Fruit fly (Drosophila melanogaster): ENCODE results near the gene CG10660.

The CG10660 gene

dm6 chr3L:12490418-12491035 is at the start of gene CG10660:
TSS of gene CG10660 (minus strand) at chr3L:12490676.
- TF ChIP-seq Pif1B (GFP tag; optimal IDR thresholded peaks at IDR 0.05): peak; percentile 96
- peak; percentile 94 for TF ChIP-seq CG8301 (tag; optimal IDR thresholded peaks at IDR 0.05)
- peak; percentile 81; the same call in 1 of the 2 replicates for TF ChIP-seq rn (GFP tag; IDR thresholded peaks at IDR 0.05)
- TF ChIP-seq CG10348 (GFP tag; IDR thresholded peaks at IDR 0.05): peak; percentile 79; the same call in 1 of the 2 replicates
- TF ChIP-seq fd96Ca (GFP tag; IDR thresholded peaks at IDR 0.05): peak; percentile 96
- TF ChIP-seq Snoo (tag; optimal IDR thresholded peaks at IDR 0.05): peak; percentile 85
- TF ChIP-seq CG32121 (GFP tag; IDR thresholded peaks at IDR 0.05): peak; percentile 95
- peak; percentile 96 for TF ChIP-seq CG4496 (GFP tag; IDR thresholded peaks at IDR 0.05)
- peak; percentile 61 for TF ChIP-seq gl (tag; optimal IDR thresholded peaks at IDR 0.05)
- TF ChIP-seq Pif1A (GFP tag; optimal IDR thresholded peaks at IDR 0.05): peak; percentile 94
- TF ChIP-seq EcR (GFP tag; optimal IDR thresholded peaks at IDR 0.05): peak; percentile 50
- TF ChIP-seq CG13204 (GFP tag; optimal IDR thresholded peaks at IDR 0.05): peak; percentile 60
- TF ChIP-seq Ets98B (GFP tag; IDR thresholded peaks at IDR 0.05): peak; percentile 97
- peak; percentile 87 for TF ChIP-seq CG15710 (tag; optimal IDR thresholded peaks at IDR 0.05)
- peak; percentile 89 for TF ChIP-seq CG34367 (tag; optimal IDR thresholded peaks at IDR 0.05)
- peak; percentile 85 for TF ChIP-seq CG9948 (tag; optimal IDR thresholded peaks at IDR 0.05)
- peak; percentile 94 for TF ChIP-seq CG14655 (GFP tag; optimal IDR thresholded peaks at IDR 0.05)
- TF ChIP-seq CG17806 (tag; optimal IDR thresholded peaks at IDR 0.05): peak; percentile 89
- TF ChIP-seq CG8159 (tag; optimal IDR thresholded peaks at IDR 0.05): peak; percentile 89
- peak; percentile 93 for TF ChIP-seq CG12605 (GFP tag; IDR thresholded peaks at IDR 0.05)
- TF ChIP-seq D1 (tag; optimal IDR thresholded peaks at IDR 0.05): peak; percentile 69

DNA sequence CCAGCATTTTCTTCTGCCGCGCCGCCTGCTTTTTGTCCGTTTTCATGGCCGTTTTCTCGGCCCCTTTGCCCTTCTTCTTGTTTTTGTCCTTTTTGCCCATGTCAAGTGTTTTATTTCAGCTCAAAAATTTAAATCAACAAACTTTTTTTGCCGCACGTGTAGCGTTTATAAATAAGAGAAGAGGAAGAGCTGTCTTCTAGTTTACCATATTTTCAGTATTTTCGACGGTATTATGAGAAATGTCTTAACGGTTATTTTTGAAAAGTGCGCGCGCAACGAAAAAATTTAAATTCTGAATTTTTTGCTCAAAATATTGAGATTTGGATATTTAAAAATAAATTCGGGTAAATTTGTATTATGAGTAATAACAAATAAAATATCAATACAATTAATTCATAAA is 46.6 kb upstream of the CG10660 start, which contains the start of gene CG4069:
Gene CG4069, minus strand, starts transcription at position 193 of the 400 bp plus-strand sequence.
- TF ChIP-seq CG13204 (GFP tag; optimal IDR thresholded peaks at IDR 0.05) (no peak), Pif1A (GFP tag; optimal IDR thresholded peaks at IDR 0.05) (no peak), fd96Ca (GFP tag; IDR thresholded peaks at IDR 0.05) (no peak), D1 (tag; optimal IDR thresholded peaks at IDR 0.05) (no peak)

dm6 chr3L:12534318-12534717 is 43.8 kb upstream of the CG10660 start, which contains the start of gene Pmm2:
TSS of gene Pmm2 (plus strand) at chr3L:12534590.
- TF ChIP-seq CG34367 (tag; optimal IDR thresholded peaks at IDR 0.05) (no peak), gl (tag; optimal IDR thresholded peaks at IDR 0.05) (no peak), CG17806 (tag; optimal IDR thresholded peaks at IDR 0.05) (no peak), CG4496 (GFP tag; IDR thresholded peaks at IDR 0.05) (no peak), CG15710 (tag; optimal IDR thresholded peaks at IDR 0.05) (no peak), D1 (tag; optimal IDR thresholded peaks at IDR 0.05) (no peak), Pif1B (GFP tag; optimal IDR thresholded peaks at IDR 0.05) (no peak), CG13204 (GFP tag; optimal IDR thresholded peaks at IDR 0.05) (no peak), EcR (GFP tag; optimal IDR thresholded peaks at IDR 0.05) (no peak), Snoo (tag; optimal IDR thresholded peaks at IDR 0.05) (no peak), CG14655 (GFP tag; optimal IDR thresholded peaks at IDR 0.05) (no peak), rn (GFP tag; IDR thresholded peaks at IDR 0.05) (no peak)

DNA sequence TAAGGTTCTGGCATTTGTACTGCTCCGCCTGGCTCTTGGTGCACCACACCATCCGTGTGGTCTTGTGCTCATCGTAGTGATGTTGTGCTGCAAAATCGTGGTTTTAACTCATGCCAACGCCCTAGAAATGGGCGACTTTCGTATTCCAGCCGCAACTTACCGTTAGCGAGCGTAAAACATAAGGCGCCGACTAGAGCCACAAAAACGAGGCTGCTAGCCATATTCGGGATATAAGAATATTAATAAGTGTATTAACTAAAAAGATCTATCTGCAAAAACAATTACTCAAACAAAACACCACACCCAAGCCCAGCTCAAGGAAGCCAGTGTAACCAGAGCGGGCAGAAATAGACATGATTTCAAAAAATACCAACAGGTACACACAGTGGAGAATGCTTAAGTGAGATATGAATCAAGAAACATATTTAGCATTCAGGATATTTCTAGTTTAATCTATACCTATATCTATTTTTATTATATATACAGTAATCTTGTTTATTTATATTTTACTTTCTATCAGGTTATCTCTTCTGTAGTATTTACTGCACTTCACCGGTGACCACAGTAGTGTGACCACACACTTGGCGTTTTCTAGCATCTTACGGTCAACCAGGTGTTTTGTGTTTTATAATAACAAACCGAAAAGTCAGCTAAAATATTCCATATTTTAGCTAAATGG is 43.1 kb upstream of the CG10660 start, which contains the start of the genes Tsf2 and CG34242:
Gene Tsf2, minus strand, starts transcription at position 333 of the 679 bp plus-strand sequence.
Gene CG34242, plus strand, starts transcription at position 605 of the 679 bp plus-strand sequence.
- TF ChIP-seq CG12605 (GFP tag; IDR thresholded peaks at IDR 0.05) (peak; percentile 97), CG10348 (GFP tag; IDR thresholded peaks at IDR 0.05) (peak; percentile 91), fd96Ca (GFP tag; IDR thresholded peaks at IDR 0.05) (no peak; the same call in 2 of the 3 replicates), D1 (tag; optimal IDR thresholded peaks at IDR 0.05) (peak; percentile 32), CG17806 (tag; optimal IDR thresholded peaks at IDR 0.05) (peak; percentile 84), Pif1B (GFP tag; optimal IDR thresholded peaks at IDR 0.05) (peak; percentile 66), Ets98B (GFP tag; IDR thresholded peaks at IDR 0.05) (peak; percentile 88), CG4496 (GFP tag; IDR thresholded peaks at IDR 0.05) (peak; percentile 95), Pif1A (GFP tag; optimal IDR thresholded peaks at IDR 0.05) (peak; percentile 64), EcR (GFP tag; optimal IDR thresholded peaks at IDR 0.05) (no peak), CG15710 (tag; optimal IDR thresholded peaks at IDR 0.05) (peak; percentile 72), CG8159 (tag; optimal IDR thresholded peaks at IDR 0.05) (peak; percentile 92), CG32121 (GFP tag; IDR thresholded peaks at IDR 0.05) (peak; percentile 95), rn (GFP tag; IDR thresholded peaks at IDR 0.05) (peak; percentile 71), CG9948 (tag; optimal IDR thresholded peaks at IDR 0.05) (peak; percentile 88), CG13204 (GFP tag; optimal IDR thresholded peaks at IDR 0.05) (no peak), CG14655 (GFP tag; optimal IDR thresholded peaks at IDR 0.05) (no peak), gl (tag; optimal IDR thresholded peaks at IDR 0.05) (peak; percentile 49), CG34367 (tag; optimal IDR thresholded peaks at IDR 0.05) (peak; percentile 10), Snoo (tag; optimal IDR thresholded peaks at IDR 0.05) (peak; percentile 74), CG8301 (tag; optimal IDR thresholded peaks at IDR 0.05) (peak; percentile 87)

- no peak for TF ChIP-seq Pif1A (GFP tag; optimal IDR thresholded peaks at IDR 0.05)
- no peak for TF ChIP-seq CG34367 (tag; optimal IDR thresholded peaks at IDR 0.05)
- no peak for TF ChIP-seq CG15710 (tag; optimal IDR thresholded peaks at IDR 0.05)
- TF ChIP-seq CG32121 (GFP tag; IDR thresholded peaks at IDR 0.05): no peak
- no peak for TF ChIP-seq CG14655 (GFP tag; optimal IDR thresholded peaks at IDR 0.05)
Observed at dm6 chr3L:12532220-12532619, 41.7 kb upstream of the CG10660 start.
